Fruit fly (Drosophila melanogaster) whole organism, embryonic: ENCODE measurements around the gene dyl.

Experiments used
- Atf3 ChIP-seq: fragments of 200-800 bp; sonication (Bioruptor generic); optimal IDR thresholded peaks from 3 replicates; lab custom pipeline; 2016; ENCODE audit warnings: missing biosample characterization, missing genetic modification characterization
- Blimp-1 ChIP-seq: fragments of 200-800 bp; sonication (Bioruptor generic); optimal IDR thresholded peaks from 3 replicates; lab custom pipeline; 2018; ENCODE audit warnings: missing biosample characterization, missing genetic modification characterization, mild to moderate bottlenecking, moderate library complexity, missing genetic modification reagents
- CG1024 ChIP-seq: fragments of 200-800 bp; sonication (Bioruptor generic); IDR thresholded peaks from 2 replicates; pipeline ENCODE4 v1.3.6; 2022; ENCODE audit warnings: missing biosample characterization, missing genetic modification characterization
- CG10431 ChIP-seq: fragments of 200-800 bp; sonication (Bioruptor generic); optimal IDR thresholded peaks from 3 replicates; lab custom pipeline; 2018; ENCODE audit warnings: missing biosample characterization, mild to moderate bottlenecking, missing genetic modification characterization
- CG12219 ChIP-seq: fragments of 200-800 bp; sonication (Bioruptor generic); optimal IDR thresholded peaks from 3 replicates; lab custom pipeline; 2018; ENCODE audit warnings: missing biosample characterization, mild to moderate bottlenecking, missing genetic modification characterization
- CG14860 ChIP-seq: fragments of 200-800 bp; sonication (Bioruptor generic); IDR thresholded peaks from 3 replicates; pipeline ENCODE4 v1.3.6; 2022; ENCODE audit warnings: missing biosample characterization, missing genetic modification characterization; ENCODE audit not compliant: partially characterized antibody
- CG15479 ChIP-seq: fragments of 200-800 bp; sonication (Bioruptor generic); optimal IDR thresholded peaks from 3 replicates; lab custom pipeline; 2019; ENCODE audit warnings: missing biosample characterization, mild to moderate bottlenecking, missing genetic modification characterization, moderate library complexity
- CG1603 ChIP-seq: fragments of 200-800 bp; sonication (Bioruptor generic); optimal IDR thresholded peaks from 2 replicates; lab custom pipeline; 2019; ENCODE audit warnings: missing biosample characterization, mild to moderate bottlenecking, missing genetic modification characterization, moderate library complexity
- CG17829 ChIP-seq: fragments of 200-800 bp; optimal IDR thresholded peaks from 2 replicates; lab custom pipeline; 2019; ENCODE audit warnings: missing biosample characterization, mild to moderate bottlenecking, missing genetic modification characterization, moderate library complexity
- CG2129 ChIP-seq: fragments of 200-800 bp; sonication (Bioruptor generic); IDR thresholded peaks from 2 replicates; pipeline ENCODE4 v1.3.6; 2022; ENCODE audit warnings: missing biosample characterization, missing genetic modification characterization; ENCODE audit not compliant: partially characterized antibody
- CG2199 ChIP-seq: fragments of 200-800 bp; sonication (Bioruptor generic); IDR thresholded peaks from 3 replicates; pipeline ENCODE4 v1.3.6; 2022; ENCODE audit warnings: missing biosample characterization, missing genetic modification characterization
- CG32772 ChIP-seq: fragments of 200-800 bp; sonication (Bioruptor generic); IDR thresholded peaks from 2 replicates; pipeline ENCODE4 v1.3.6; 2022; ENCODE audit warnings: missing biosample characterization, missing genetic modification characterization
- CG3995 ChIP-seq: fragments of 200-800 bp; sonication (Bioruptor generic); optimal IDR thresholded peaks from 3 replicates; lab custom pipeline; 2016; ENCODE audit warnings: missing biosample characterization, missing genetic modification characterization
- CG6654 ChIP-seq: fragments of 200-800 bp; sonication (Bioruptor generic); optimal IDR thresholded peaks from 2 replicates; lab custom pipeline; 2017; ENCODE audit warnings: missing biosample characterization, mild to moderate bottlenecking, missing genetic modification characterization
- CG8924 ChIP-seq: fragments of 200-800 bp; optimal IDR thresholded peaks from 3 replicates; lab custom pipeline; 2019; ENCODE audit warnings: missing biosample characterization, mild to moderate bottlenecking, missing genetic modification characterization, moderate library complexity
- E2f2 ChIP-seq: fragments of 200-800 bp; sonication (Bioruptor generic); IDR thresholded peaks from 2 replicates; pipeline ENCODE4 v1.3.6; 2022; ENCODE audit warnings: missing biosample characterization, missing genetic modification characterization
- Ets97D ChIP-seq: fragments of 200-800 bp; sonication (Bioruptor generic); optimal IDR thresholded peaks from 3 replicates; lab custom pipeline; 2016; ENCODE audit warnings: missing biosample characterization, missing genetic modification characterization
- NC2β ChIP-seq: fragments of 200-800 bp; sonication (Bioruptor generic); optimal IDR thresholded peaks from 2 replicates; lab custom pipeline; 2016; ENCODE audit warnings: missing biosample characterization, missing genetic modification characterization
- Nf-YB ChIP-seq: fragments of 200-800 bp; sonication (Bioruptor generic); optimal IDR thresholded peaks from 3 replicates; lab custom pipeline; 2019; ENCODE audit warnings: missing biosample characterization, mild to moderate bottlenecking, missing genetic modification characterization, moderate library complexity
- NfI ChIP-seq: fragments of 200-800 bp; sonication (Bioruptor generic); optimal IDR thresholded peaks from 3 replicates; lab custom pipeline; 2018; ENCODE audit warnings: missing biosample characterization, mild to moderate bottlenecking, missing genetic modification characterization, moderate library complexity
- Rfx ChIP-seq: fragments of 200-800 bp; sonication (Bioruptor generic); IDR thresholded peaks from 2 replicates; pipeline ENCODE4 v1.3.6; 2022; ENCODE audit warnings: missing biosample characterization, missing genetic modification characterization
- Trl ChIP-seq, 3 experiments: fragments of >200 bp in 2 of 3; fragments of 200-800 bp in 1 of 3; sonication (Bioruptor generic) in 1 of 3; optimal IDR thresholded peaks; 2 replicates in 1 of 3; 3 replicates in 2 of 3; lab custom pipeline; 2016 to 2017; ENCODE audit warnings: missing biosample characterization in 1 of 3, missing genetic modification characterization in 1 of 3
- bsh ChIP-seq, 2 experiments: fragments of 200-800 bp; sonication (Bioruptor generic); optimal IDR thresholded peaks; 2 replicates each; lab custom pipeline; 2017 to 2018; ENCODE audit warnings: mild to moderate bottlenecking in 2 of 2, missing biosample characterization in 2 of 2, missing genetic modification characterization in 2 of 2, moderate library complexity in 1 of 2
- cato ChIP-seq: fragments of 200-800 bp; sonication (Bioruptor generic); optimal IDR thresholded peaks from 2 replicates; lab custom pipeline; 2016; ENCODE audit warnings: missing biosample characterization, missing genetic modification characterization, borderline replicate concordance
- chinmo ChIP-seq: fragments of 200-800 bp; sonication (Bioruptor generic); IDR thresholded peaks from 4 replicates; pipeline ENCODE4 v1.3.6; 2022; ENCODE audit warnings: missing biosample characterization, missing genetic modification characterization; ENCODE audit not compliant: partially characterized antibody
- crc ChIP-seq: fragments of 200-800 bp; sonication (Bioruptor generic); optimal IDR thresholded peaks from 2 replicates; lab custom pipeline; 2016; ENCODE audit warnings: missing biosample characterization, missing genetic modification characterization
- da ChIP-seq: fragments of 200-800 bp; sonication (Bioruptor generic); optimal IDR thresholded peaks from 2 replicates; lab custom pipeline; 2016; ENCODE audit warnings: missing biosample characterization, missing genetic modification characterization
- dimm ChIP-seq: fragments of 200-800 bp; sonication (Bioruptor generic); IDR thresholded peaks from 2 replicates; pipeline ENCODE4 v1.3.6; 2022; ENCODE audit warnings: missing biosample characterization, missing genetic modification characterization
- eve ChIP-seq, 2 experiments: fragments of >200 bp; optimal IDR thresholded peaks; 2 replicates each; lab custom pipeline; 2017; ENCODE audit warnings: missing biosample characterization in 2 of 2, missing genetic modification characterization in 2 of 2
- ftz-f1 ChIP-seq: fragments of 200-800 bp; sonication (Bioruptor generic); optimal IDR thresholded peaks from 2 replicates; lab custom pipeline; 2016; ENCODE audit warnings: missing biosample characterization, missing genetic modification characterization
- klu ChIP-seq: fragments of 200-800 bp; sonication (Bioruptor generic); IDR thresholded peaks from 2 replicates; pipeline ENCODE4 v1.3.6; 2022; ENCODE audit warnings: missing biosample characterization, missing genetic modification characterization
- kni ChIP-seq: fragments of 200-800 bp; sonication (Bioruptor generic); optimal IDR thresholded peaks from 3 replicates; lab custom pipeline; 2017; ENCODE audit warnings: mild to moderate bottlenecking, missing biosample characterization, missing genetic modification reagents, missing genetic modification characterization
- lab ChIP-seq: fragments of 200-800 bp; sonication (Bioruptor generic); optimal IDR thresholded peaks from 3 replicates; lab custom pipeline; 2017; ENCODE audit warnings: missing biosample characterization, missing genetic modification characterization, mild to moderate bottlenecking, moderate library complexity, missing genetic modification reagents
- lilli ChIP-seq: fragments of 200-800 bp; sonication (Bioruptor generic); optimal IDR thresholded peaks from 3 replicates; lab custom pipeline; 2016; ENCODE audit warnings: missing biosample characterization, missing genetic modification characterization
- nerfin-2 ChIP-seq: fragments of 200-800 bp; sonication (Bioruptor generic); IDR thresholded peaks from 2 replicates; pipeline ENCODE4 v1.3.6; 2022; ENCODE audit warnings: missing biosample characterization, missing genetic modification characterization; ENCODE audit not compliant: partially characterized antibody
- pum ChIP-seq: fragments of 200-800 bp; sonication (Bioruptor generic); optimal IDR thresholded peaks from 2 replicates; lab custom pipeline; 2016; ENCODE audit warnings: missing biosample characterization, missing genetic modification characterization
- sens-2 ChIP-seq: fragments of 200-800 bp; sonication (Bioruptor generic); IDR thresholded peaks from 2 replicates; pipeline ENCODE4 v1.3.6; 2022; ENCODE audit warnings: missing biosample characterization, missing genetic modification characterization
- sqz ChIP-seq: fragments of 200-800 bp; sonication (Bioruptor generic); optimal IDR thresholded peaks from 3 replicates; lab custom pipeline; 2018; ENCODE audit warnings: missing biosample characterization, mild to moderate bottlenecking, missing genetic modification characterization
- tup ChIP-seq: fragments of 200-800 bp; sonication (Bioruptor generic); optimal IDR thresholded peaks from 2 replicates; lab custom pipeline; 2016; ENCODE audit warnings: missing biosample characterization, mild to moderate bottlenecking, missing genetic modification characterization, moderate library complexity
- unpg ChIP-seq: fragments of 200-800 bp; sonication (Bioruptor generic); optimal IDR thresholded peaks from 3 replicates; lab custom pipeline; 2018; ENCODE audit warnings: missing biosample characterization, mild to moderate bottlenecking, missing genetic modification characterization, moderate library complexity
- usp ChIP-seq: fragments of >200 bp; optimal IDR thresholded peaks from 2 replicates; lab custom pipeline; 2017; ENCODE audit warnings: missing biosample characterization, missing genetic modification characterization

Gene dyl

dm6 chr3L:4270949-4271827 lies 36.3 kb downstream of the dyl start:
- TF ChIP-seq CG2129 (GFP tag; lab: Robert Waterston, UW) (no peak), CG17829 (tag; lab: Kevin White, UChicago) (no peak), E2f2 (no peak), chinmo (GFP tag; lab: Robert Waterston, UW) (0 out of 4 replicates have a peak, but pooled peaks have one; percentile 41), CG8924 (tag; lab: Kevin White, UChicago) (no peak), CG1603 (tag; lab: Kevin White, UChicago) (no peak), lilli (no peak), sqz (GFP tag; lab: Kevin White, UChicago) (peak; percentile 41), Atf3 (no peak), Blimp-1 (GFP tag; lab: Kevin White, UChicago) (peak; percentile 96), ftz-f1 (GFP tag; lab: Kevin White, UChicago) (no peak), CG1024 (GFP tag; lab: Robert Waterston, UW) (no peak), cato (GFP tag; lab: Kevin White, UChicago) (no peak), klu (GFP tag; lab: Robert Waterston, UW) (no peak), nerfin-2 (GFP tag; lab: Robert Waterston, UW) (peak; percentile 26; the same call in 1 of the 2 replicates), pum (GFP tag; lab: Kevin White, UChicago) (no peak), CG14860 (GFP tag; lab: Robert Waterston, UW) (no peak), usp (GFP tag; lab: Kevin White, UChicago) (no peak), Rfx (no peak), bsh (GFP tag; optimal IDR thresholded peaks at IDR 0.05; lab: Kevin White, UChicago) (peak in 1 of 2 experiments; percentile 11), CG10431 (GFP tag; lab: Kevin White, UChicago) (no peak), NfI (GFP tag; lab: Kevin White, UChicago) (no peak), CG2199 (GFP tag; lab: Robert Waterston, UW) (0 out of 3 replicates have a peak, but pooled peaks have one; percentile 30), CG12219 (GFP tag; lab: Kevin White, UChicago) (no peak), dimm (GFP tag; lab: Robert Waterston, UW) (no peak), eve (GFP tag; optimal IDR thresholded peaks at IDR 0.05; lab: Kevin White, UChicago) (no peak), NC2β (GFP tag; lab: Kevin White, UChicago) (no peak), crc (GFP tag; lab: Kevin White, UChicago) (no peak), CG15479 (GFP tag; lab: Kevin White, UChicago) (no peak), tup (GFP tag; lab: Kevin White, UChicago) (no peak), unpg (no peak), da (GFP tag; lab: Kevin White, UChicago) (no peak), CG3995 (GFP tag; lab: Kevin White, UChicago) (no peak), lab (GFP tag; lab: Kevin White, UChicago) (no peak), Nf-YB (GFP tag; lab: Kevin White, UChicago) (no peak), CG32772 (GFP tag; lab: Robert Waterston, UW) (no peak), Ets97D (GFP tag; lab: Kevin White, UChicago) (no peak), CG6654 (GFP tag; lab: Kevin White, UChicago) (no peak), Trl (optimal IDR thresholded peaks at IDR 0.05; lab: Kevin White, UChicago) (no peak), Trl (GFP tag; optimal IDR thresholded peaks at IDR 0.05; lab: Kevin White, UChicago) (no peak), kni (peak; percentile 52), sens-2 (GFP tag; lab: Robert Waterston, UW) (no peak)
